Fruit fly (Drosophila melanogaster) whole organism, wandering third instar larva: Measurements from ENCODE around the gene Msp300.

Experiments
- Dif ChIP-seq: fragments of 200-275, 200-300 bp; sonication (Bioruptor generic); optimal IDR thresholded peaks from 2 replicates; lab custom pipeline; 2018; ENCODE audit warnings: missing biosample characterization, missing genetic modification characterization; ENCODE audit not compliant: partially characterized antibody
- Hr78 ChIP-seq: fragments of >200 bp; optimal IDR thresholded peaks from 2 replicates; lab custom pipeline; 2017; ENCODE audit warnings: missing biosample characterization, missing genetic modification characterization
- N ChIP-seq: fragments of >200 bp; optimal IDR thresholded peaks from 2 replicates; lab custom pipeline; 2018; ENCODE audit warnings: missing biosample characterization, missing external identifiers, missing genetic modification characterization
- Rel ChIP-seq, 2 experiments: fragments of 200-800 bp; sonication (Bioruptor generic) in 1 of 2; optimal IDR thresholded peaks; 2 replicates in 1 of 2; 3 replicates in 1 of 2; lab custom pipeline; 2016 to 2019; ENCODE audit warnings: mild to moderate bottlenecking in 2 of 2, missing biosample characterization in 2 of 2, missing genetic modification characterization in 2 of 2, moderate library complexity in 1 of 2
- br ChIP-seq: fragments of 200-800 bp; sonication (Bioruptor generic); optimal IDR thresholded peaks from 2 replicates; lab custom pipeline; 2016; ENCODE audit warnings: missing biosample characterization, missing genetic modification characterization
- dsf ChIP-seq: sonication (Bioruptor generic); optimal IDR thresholded peaks from 2 replicates; lab custom pipeline; 2016; ENCODE audit warnings: missing biosample characterization, missing genetic modification characterization, borderline replicate concordance
- usp ChIP-seq: fragments of >200 bp; optimal IDR thresholded peaks from 2 replicates; lab custom pipeline; 2017; ENCODE audit warnings: missing biosample characterization, missing genetic modification characterization

- TF ChIP-seq br (GFP tag; lab: Kevin White, UChicago) (no peak), usp (GFP tag; lab: Kevin White, UChicago) (no peak), Rel (GFP tag; optimal IDR thresholded peaks at IDR 0.05; lab: Kevin White, UChicago) (no peak), Rel (tag; optimal IDR thresholded peaks at IDR 0.05; lab: Kevin White, UChicago) (no peak), Hr78 (GFP tag; lab: Kevin White, UChicago) (no peak), N (no peak), dsf (GFP tag; lab: Kevin White, UChicago) (no peak), Dif (GFP tag; lab: Kevin White, UChicago) (no peak)
Measured at dm6 chr2L:5214981-5215380, 114.3 kb downstream of the Msp300 start, which contains the start of gene CG7742.
